Fruit fly (Drosophila melanogaster) whole organism, embryonic: ENCODE results near the gene Indy-2.

Experiments used
- Ada2b ChIP-seq: fragments of 200-800 bp; sonication (Bioruptor generic); IDR thresholded peaks from 2 replicates; pipeline ENCODE4 v1.3.6; 2022; ENCODE audit warnings: missing biosample characterization, missing genetic modification characterization
- Atf3 ChIP-seq: fragments of 200-800 bp; sonication (Bioruptor generic); optimal IDR thresholded peaks from 3 replicates; lab custom pipeline; 2016; ENCODE audit warnings: missing biosample characterization, missing genetic modification characterization
- B-H2 ChIP-seq: fragments of 200-800 bp; sonication (Bioruptor generic); optimal IDR thresholded peaks from 2 replicates; lab custom pipeline; 2018; ENCODE audit warnings: missing biosample characterization, mild to moderate bottlenecking, missing genetic modification characterization
- CG10321 ChIP-seq: fragments of 200-800 bp; sonication (Bioruptor generic); IDR thresholded peaks from 2 replicates; pipeline ENCODE4 v1.3.6; 2022; ENCODE audit warnings: missing biosample characterization, missing genetic modification characterization
- CG10462 ChIP-seq: fragments of 200-800 bp; sonication (Bioruptor generic); optimal IDR thresholded peaks from 2 replicates; lab custom pipeline; 2016; ENCODE audit warnings: missing biosample characterization, missing genetic modification characterization
- CG12744 ChIP-seq: fragments of 200-800 bp; sonication (Bioruptor generic); optimal IDR thresholded peaks from 2 replicates; lab custom pipeline; 2016; ENCODE audit warnings: missing biosample characterization, missing genetic modification characterization
- CG12942 ChIP-seq: fragments of 200-800 bp; sonication (Bioruptor generic); optimal IDR thresholded peaks from 3 replicates; lab custom pipeline; 2016; ENCODE audit warnings: missing biosample characterization, missing genetic modification characterization
- CG13894 ChIP-seq: fragments of 200-800 bp; sonication (Bioruptor generic); optimal IDR thresholded peaks from 3 replicates; lab custom pipeline; 2018; ENCODE audit warnings: missing biosample characterization, mild to moderate bottlenecking, missing genetic modification characterization, moderate library complexity
- CG16779 ChIP-seq: fragments of 200-800 bp; sonication (Bioruptor generic); IDR thresholded peaks from 2 replicates; pipeline ENCODE4 v1.3.6; 2022; ENCODE audit warnings: missing biosample characterization, missing genetic modification characterization
- CG17186 ChIP-seq: fragments of 200-800 bp; sonication (Bioruptor generic); optimal IDR thresholded peaks from 3 replicates; lab custom pipeline; 2017; ENCODE audit warnings: missing biosample characterization, missing genetic modification reagents, missing genetic modification characterization
- CG17829 ChIP-seq: fragments of 200-800 bp; optimal IDR thresholded peaks from 2 replicates; lab custom pipeline; 2019; ENCODE audit warnings: missing biosample characterization, mild to moderate bottlenecking, missing genetic modification characterization, moderate library complexity
- CG1832 ChIP-seq: fragments of 200-800 bp; sonication (Bioruptor generic); optimal IDR thresholded peaks from 2 replicates; lab custom pipeline; 2017; ENCODE audit warnings: missing biosample characterization, mild to moderate bottlenecking, missing genetic modification characterization, inconsistent platforms
- CG30020 ChIP-seq: fragments of 200-800 bp; optimal IDR thresholded peaks from 2 replicates; lab custom pipeline; 2019; ENCODE audit warnings: missing biosample characterization, mild to moderate bottlenecking, missing genetic modification characterization, moderate library complexity
- CG32532 ChIP-seq: fragments of 200-800 bp; sonication (Bioruptor generic); IDR thresholded peaks from 2 replicates; pipeline ENCODE4 v1.3.6; 2022; ENCODE audit warnings: missing biosample characterization, missing genetic modification characterization
- CG33213 ChIP-seq: fragments of 200-800 bp; sonication (Bioruptor generic); optimal IDR thresholded peaks from 3 replicates; lab custom pipeline; 2016; ENCODE audit warnings: missing biosample characterization, missing genetic modification characterization
- CG6791 ChIP-seq: fragments of 200-800 bp; sonication (Bioruptor generic); IDR thresholded peaks from 3 replicates; pipeline ENCODE4 v1.3.6; 2022; ENCODE audit warnings: missing biosample characterization, missing genetic modification characterization; ENCODE audit not compliant: partially characterized antibody
- CG7786 ChIP-seq: fragments of 200-800 bp; sonication (Bioruptor generic); optimal IDR thresholded peaks from 2 replicates; lab custom pipeline; 2016; ENCODE audit warnings: missing biosample characterization, missing genetic modification characterization
- CG7963 ChIP-seq: fragments of 200-800 bp; sonication (Bioruptor generic); IDR thresholded peaks from 3 replicates; pipeline ENCODE4 v1.3.6; 2022; ENCODE audit warnings: missing biosample characterization, missing genetic modification characterization; ENCODE audit not compliant: partially characterized antibody
- CG8388 ChIP-seq: fragments of 200-800 bp; sonication (Bioruptor generic); optimal IDR thresholded peaks from 2 replicates; lab custom pipeline; 2019; ENCODE audit warnings: missing biosample characterization, mild to moderate bottlenecking, missing genetic modification characterization, moderate library complexity
- CG8944 ChIP-seq: fragments of 200-800 bp; sonication (Bioruptor generic); optimal IDR thresholded peaks from 3 replicates; lab custom pipeline; 2016; ENCODE audit warnings: missing biosample characterization, missing genetic modification characterization
- CG9817 ChIP-seq: fragments of 200-800 bp; sonication (Bioruptor generic); optimal IDR thresholded peaks from 2 replicates; lab custom pipeline; 2018; ENCODE audit warnings: missing biosample characterization, mild to moderate bottlenecking, missing genetic modification characterization, moderate library complexity
- Dref ChIP-seq: fragments of 200-800 bp; sonication (Bioruptor generic); IDR thresholded peaks from 2 replicates; pipeline ENCODE4 v1.3.6; 2022; ENCODE audit warnings: missing biosample characterization, missing genetic modification characterization
- ERR ChIP-seq: fragments of 200-800 bp; sonication (Bioruptor generic); optimal IDR thresholded peaks from 2 replicates; lab custom pipeline; 2016; ENCODE audit warnings: missing biosample characterization, missing genetic modification characterization
- Fer2 ChIP-seq: fragments of 200-800 bp; sonication (Bioruptor generic); optimal IDR thresholded peaks from 2 replicates; lab custom pipeline; 2018; ENCODE audit warnings: missing biosample characterization, mild to moderate bottlenecking, missing genetic modification characterization, moderate library complexity
- Hmr ChIP-seq: fragments of 200-800 bp; sonication (Bioruptor generic); optimal IDR thresholded peaks from 3 replicates; lab custom pipeline; 2017; ENCODE audit warnings: mild to moderate bottlenecking, missing biosample characterization, missing genetic modification reagents, missing genetic modification characterization
- Hr39 ChIP-seq: fragments of >200 bp; optimal IDR thresholded peaks from 2 replicates; lab custom pipeline; 2017
- Hsf ChIP-seq: fragments of 200-800 bp; sonication (Bioruptor generic); optimal IDR thresholded peaks from 3 replicates; lab custom pipeline; 2016; ENCODE audit warnings: missing biosample characterization, missing genetic modification characterization
- MTF-1 ChIP-seq: fragments of 200-800 bp; sonication (Bioruptor generic); optimal IDR thresholded peaks from 2 replicates; lab custom pipeline; 2018; ENCODE audit warnings: missing biosample characterization, mild to moderate bottlenecking, missing genetic modification characterization, borderline replicate concordance
- Nf-YA ChIP-seq: fragments of 200-800 bp; sonication (Bioruptor generic); IDR thresholded peaks from 2 replicates; pipeline ENCODE4 v1.3.6; 2022; ENCODE audit warnings: missing biosample characterization, missing genetic modification characterization
- Optix ChIP-seq: fragments of 200-800 bp; sonication (Bioruptor generic); IDR thresholded peaks from 3 replicates; pipeline ENCODE4 v1.3.6; 2022; ENCODE audit warnings: missing biosample characterization, missing genetic modification characterization
- Sin3A ChIP-seq: fragments of >200 bp; optimal IDR thresholded peaks from 2 replicates; lab custom pipeline; 2018
- Six4 ChIP-seq: fragments of 200-800 bp; sonication (Bioruptor generic); optimal IDR thresholded peaks from 2 replicates; lab custom pipeline; 2016; ENCODE audit warnings: missing biosample characterization, missing genetic modification characterization
- Trl ChIP-seq, 3 experiments: fragments of >200 bp in 2 of 3; fragments of 200-800 bp in 1 of 3; sonication (Bioruptor generic) in 1 of 3; optimal IDR thresholded peaks; 2 replicates in 1 of 3; 3 replicates in 2 of 3; lab custom pipeline; 2016 to 2017; ENCODE audit warnings: missing biosample characterization in 1 of 3, missing genetic modification characterization in 1 of 3
- ab ChIP-seq: fragments of 200-800 bp; sonication (Bioruptor generic); optimal IDR thresholded peaks from 2 replicates; lab custom pipeline; 2016; ENCODE audit warnings: missing biosample characterization, missing genetic modification characterization
- abd-A ChIP-seq: fragments of 200-800 bp; sonication (Bioruptor generic); optimal IDR thresholded peaks from 3 replicates; lab custom pipeline; 2019; ENCODE audit warnings: missing biosample characterization, mild to moderate bottlenecking, missing genetic modification characterization, moderate library complexity
- bigmax ChIP-seq: fragments of 200-800 bp; sonication (Bioruptor generic); optimal IDR thresholded peaks from 2 replicates; lab custom pipeline; 2018; ENCODE audit warnings: missing biosample characterization, mild to moderate bottlenecking, missing genetic modification characterization
- corto ChIP-seq: fragments of 200-800 bp; sonication (Bioruptor generic); optimal IDR thresholded peaks from 2 replicates; lab custom pipeline; 2016; ENCODE audit warnings: missing biosample characterization, mild to moderate bottlenecking, missing genetic modification characterization, moderate library complexity
- dm ChIP-seq: fragments of 200-800 bp; sonication (Bioruptor generic); optimal IDR thresholded peaks from 3 replicates; lab custom pipeline; 2016; ENCODE audit warnings: missing biosample characterization, missing genetic modification characterization
- gce ChIP-seq: fragments of 200-800 bp; sonication (Bioruptor generic); IDR thresholded peaks from 3 replicates; pipeline ENCODE4 v1.3.6; 2022; ENCODE audit warnings: missing biosample characterization, missing genetic modification characterization
- gem ChIP-seq: fragments of 200-800 bp; sonication (Bioruptor generic); optimal IDR thresholded peaks from 2 replicates; lab custom pipeline; 2019; ENCODE audit warnings: missing biosample characterization, mild to moderate bottlenecking, missing genetic modification characterization, moderate library complexity
- grn ChIP-seq: fragments of 200-800 bp; sonication (Bioruptor generic); optimal IDR thresholded peaks from 3 replicates; lab custom pipeline; 2017; ENCODE audit warnings: missing biosample characterization, missing genetic modification characterization
- gro ChIP-seq: fragments of 200-800 bp; sonication (Bioruptor generic); optimal IDR thresholded peaks from 2 replicates; lab custom pipeline; 2016; ENCODE audit warnings: missing biosample characterization, missing genetic modification characterization
- inv ChIP-seq: fragments of 200-800 bp; sonication (Bioruptor generic); IDR thresholded peaks from 2 replicates; pipeline ENCODE4 v1.3.6; 2022; ENCODE audit warnings: missing biosample characterization, missing genetic modification characterization; ENCODE audit not compliant: partially characterized antibody
- jumu ChIP-seq: fragments of 200-800 bp; sonication (Bioruptor generic); optimal IDR thresholded peaks from 3 replicates; lab custom pipeline; 2016; ENCODE audit warnings: missing biosample characterization, missing genetic modification characterization
- lov ChIP-seq, 2 experiments: fragments of 200-800 bp in 1 of 2; fragments of >200 bp in 1 of 2; sonication (Bioruptor generic) in 1 of 2; IDR thresholded peaks in 1 of 2; optimal IDR thresholded peaks in 1 of 2; 2 replicates in 1 of 2; 3 replicates in 1 of 2; pipeline versions ENCODE4 v1.3.6 to Lab custom; 2017 to 2022; ENCODE audit warnings: missing biosample characterization in 1 of 2, missing genetic modification characterization in 1 of 2
- phol ChIP-seq: fragments of 200-800 bp; sonication (Bioruptor generic); optimal IDR thresholded peaks from 3 replicates; lab custom pipeline; 2018; ENCODE audit warnings: missing biosample characterization, mild to moderate bottlenecking, missing genetic modification characterization, moderate library complexity
- salm ChIP-seq: fragments of 200-800 bp; sonication (Bioruptor generic); optimal IDR thresholded peaks from 2 replicates; lab custom pipeline; 2018; ENCODE audit warnings: missing biosample characterization, mild to moderate bottlenecking, missing genetic modification characterization
- sisA ChIP-seq: fragments of 200-800 bp; sonication (Bioruptor generic); IDR thresholded peaks from 2 replicates; pipeline ENCODE4 v1.3.6; 2022; ENCODE audit warnings: missing biosample characterization, missing genetic modification characterization
- usp ChIP-seq: fragments of >200 bp; optimal IDR thresholded peaks from 2 replicates; lab custom pipeline; 2017; ENCODE audit warnings: missing biosample characterization, missing genetic modification characterization
- vnd ChIP-seq: fragments of 200-800 bp; sonication (Bioruptor generic); IDR thresholded peaks from 3 replicates; pipeline ENCODE4 v1.3.6; 2022; ENCODE audit warnings: missing biosample characterization, missing genetic modification characterization; ENCODE audit not compliant: partially characterized antibody
- zfh1 ChIP-seq: fragments of 200-800 bp; sonication (Bioruptor generic); IDR thresholded peaks from 3 replicates; pipeline ENCODE4 v1.3.6; 2022; ENCODE audit warnings: missing biosample characterization, missing genetic modification characterization

The Indy-2 gene

dm6 chr3R:19999474-19999873, 43.1 kb upstream of the Indy-2 start (continued):
- TF ChIP-seq salm (peak; percentile 70), CG10321 (GFP tag; lab: Robert Waterston, UW) (0 out of 2 replicates have a peak, but pooled peaks have one; percentile 25), Nf-YA (peak; percentile 61; the same call in 1 of the 2 replicates), zfh1 (peak; percentile 89), Atf3 (GFP tag; lab: Kevin White, UChicago) (no peak), grn (GFP tag; lab: Kevin White, UChicago) (no peak), CG16779 (GFP tag; lab: Robert Waterston, UW) (no peak), jumu (GFP tag; lab: Kevin White, UChicago) (no peak), CG17829 (peak; percentile 91), abd-A (tag; lab: Kevin White, UChicago) (peak; percentile 30), CG7963 (GFP tag; lab: Robert Waterston, UW) (no peak), ab (GFP tag; lab: Kevin White, UChicago) (no peak), corto (GFP tag; lab: Kevin White, UChicago) (peak; percentile 1), CG6791 (GFP tag; lab: Robert Waterston, UW) (no peak), gro (GFP tag; lab: Kevin White, UChicago) (no peak), CG8388 (GFP tag; lab: Kevin White, UChicago) (peak; percentile 88), CG33213 (GFP tag; lab: Kevin White, UChicago) (no peak), inv (GFP tag; lab: Robert Waterston, UW) (no peak), gce (GFP tag; lab: Robert Waterston, UW) (peak; percentile 62; the same call in 1 of the 3 replicates), CG32532 (GFP tag; lab: Robert Waterston, UW) (peak; percentile 85), Sin3A (lab: Kevin White, UChicago) (no peak), CG7786 (no peak), CG10462 (peak; percentile 54), Fer2 (tag; lab: Kevin White, UChicago) (peak; percentile 53), Hmr (peak; percentile 82), CG12942 (GFP tag; lab: Kevin White, UChicago) (peak; percentile 61), gem (tag; lab: Kevin White, UChicago) (peak; percentile 92), sisA (GFP tag; lab: Robert Waterston, UW) (peak; percentile 77), Optix (GFP tag; lab: Robert Waterston, UW) (no peak; the same call in 2 of the 3 replicates), usp (no peak), phol (tag; lab: Kevin White, UChicago) (peak; percentile 84), lov (optimal IDR thresholded peaks at IDR 0.05; lab: Kevin White, UChicago) (no peak), lov (GFP tag; IDR thresholded peaks at IDR 0.05; lab: Robert Waterston, UW) (peak; percentile 81), Hsf (peak; percentile 49), CG17186 (no peak), MTF-1 (GFP tag; lab: Kevin White, UChicago) (peak; percentile 63), CG9817 (tag; lab: Kevin White, UChicago) (peak; percentile 77), CG30020 (tag; lab: Kevin White, UChicago) (peak; percentile 36), dm (no peak), Six4 (GFP tag; lab: Kevin White, UChicago) (peak; percentile 58), Hr39 (lab: Kevin White, UChicago) (no peak), CG13894 (tag; lab: Kevin White, UChicago) (peak; percentile 63), Dref (GFP tag; lab: Robert Waterston, UW) (no peak), bigmax (GFP tag; lab: Kevin White, UChicago) (no peak), ERR (GFP tag; lab: Kevin White, UChicago) (no peak), Trl (optimal IDR thresholded peaks at IDR 0.05; lab: Kevin White, UChicago) (no peak), Trl (GFP tag; optimal IDR thresholded peaks at IDR 0.05; lab: Kevin White, UChicago) (peak; percentile 14), CG1832 (no peak), vnd (GFP tag; lab: Robert Waterston, UW) (no peak), B-H2 (GFP tag; lab: Kevin White, UChicago) (peak; percentile 52), CG8944 (GFP tag; lab: Kevin White, UChicago) (no peak), CG12744 (GFP tag; lab: Kevin White, UChicago) (no peak), Ada2b (GFP tag; lab: Robert Waterston, UW) (peak; percentile 75)
